Worm (Caenorhabditis elegans) whole organism, L2 larva: ENCODE measurements around the gene F41E7.7.

ENCODE experiments used
- C34F6.9 ChIP-seq: fragments of 150-350 bp; optimal IDR thresholded peaks from 2 replicates; lab custom pipeline; 2014; ENCODE audit warnings: missing biosample characterization, missing genetic modification characterization
- F13H6.1 ChIP-seq: sonication (generic microtip); optimal IDR thresholded peaks from 2 replicates; lab custom pipeline; 2016; ENCODE audit warnings: missing genetic modification characterization, missing compliant biosample characterization
- R02D3.7 ChIP-seq: fragments of 150-350 bp; optimal IDR thresholded peaks from 2 replicates; lab custom pipeline; 2014; ENCODE audit warnings: missing biosample characterization, missing genetic modification characterization
- ZK546.5 ChIP-seq: sonication (generic microtip); optimal IDR thresholded peaks from 2 replicates; lab custom pipeline; 2017; ENCODE audit warnings: missing biosample characterization, missing genetic modification characterization
- aly-2 ChIP-seq: fragments of 150-350 bp; optimal IDR thresholded peaks from 2 replicates; lab custom pipeline; 2014; ENCODE audit warnings: missing biosample characterization, missing genetic modification characterization
- ama-1 ChIP-seq: fragments of 150-350 bp; optimal IDR thresholded peaks from 2 replicates; lab custom pipeline; 2018; ENCODE audit warnings: inconsistent platforms
- blmp-1 ChIP-seq: sonication (generic microtip); optimal IDR thresholded peaks from 2 replicates; lab custom pipeline; 2017; ENCODE audit warnings: missing genetic modification characterization, mild to moderate bottlenecking, missing compliant biosample characterization, antibody characterized with exemption, moderate library complexity; ENCODE audit not compliant: insufficient read depth
- ceh-16 ChIP-seq: fragments of 150-350 bp; optimal IDR thresholded peaks from 2 replicates; lab custom pipeline; 2014; ENCODE audit warnings: missing biosample characterization, missing genetic modification characterization
- ceh-82 ChIP-seq: fragments of 150-350 bp; optimal IDR thresholded peaks from 2 replicates; lab custom pipeline; 2014; ENCODE audit warnings: missing biosample characterization, missing genetic modification characterization
- crh-2 ChIP-seq: sonication (generic microtip); optimal IDR thresholded peaks from 2 replicates; lab custom pipeline; 2017; ENCODE audit warnings: missing biosample characterization, missing genetic modification characterization
- egl-27 ChIP-seq: sonication (generic microtip); optimal IDR thresholded peaks from 3 replicates; lab custom pipeline; 2017; ENCODE audit warnings: missing biosample characterization, missing genetic modification reagents, missing genetic modification characterization
- elt-1 ChIP-seq: fragments of 150-350 bp; optimal IDR thresholded peaks from 2 replicates; lab custom pipeline; 2014; ENCODE audit warnings: missing biosample characterization, missing genetic modification characterization
- fos-1 ChIP-seq: fragments of 150-350 bp; optimal IDR thresholded peaks from 2 replicates; lab custom pipeline; 2014; ENCODE audit warnings: missing biosample characterization, missing genetic modification characterization
- gmeb-1 ChIP-seq: fragments of 150-350 bp; optimal IDR thresholded peaks from 2 replicates; lab custom pipeline; 2014; ENCODE audit warnings: missing biosample characterization, missing genetic modification characterization
- lin-11 ChIP-seq: fragments of 150-350 bp; sonication (generic microtip); optimal IDR thresholded peaks from 2 replicates; lab custom pipeline; 2014; ENCODE audit warnings: missing biosample characterization, missing genetic modification characterization, inconsistent platforms, mixed read lengths
- lin-39 ChIP-seq: fragments of 150-350 bp; optimal IDR thresholded peaks from 2 replicates; lab custom pipeline; 2014; ENCODE audit warnings: missing biosample characterization, missing genetic modification reagents, missing genetic modification characterization
- mab-5 ChIP-seq: fragments of 150-350 bp; optimal IDR thresholded peaks from 2 replicates; lab custom pipeline; 2014; ENCODE audit warnings: missing biosample characterization, missing genetic modification characterization
- mbf-1 ChIP-seq: sonication (generic microtip); optimal IDR thresholded peaks from 2 replicates; lab custom pipeline; 2017; ENCODE audit warnings: missing biosample characterization, missing genetic modification characterization
- mdl-1 ChIP-seq, 2 experiments: fragments of 150-350 bp in 1 of 2; sonication (generic microtip) in 1 of 2; optimal IDR thresholded peaks; 2 replicates each; lab custom pipeline; 2017; ENCODE audit warnings: missing biosample characterization in 2 of 2, missing genetic modification characterization in 2 of 2
- nhr-11 ChIP-seq: fragments of 150-350 bp; optimal IDR thresholded peaks from 2 replicates; lab custom pipeline; 2014; ENCODE audit warnings: missing biosample characterization, missing genetic modification characterization
- nhr-12 ChIP-seq: fragments of 150-350 bp; optimal IDR thresholded peaks from 2 replicates; lab custom pipeline; 2014; ENCODE audit warnings: missing biosample characterization, missing genetic modification characterization
- nhr-129 ChIP-seq: fragments of 150-350 bp; optimal IDR thresholded peaks from 2 replicates; lab custom pipeline; 2014; ENCODE audit warnings: missing biosample characterization, missing genetic modification characterization
- nhr-21 ChIP-seq: fragments of 150-350 bp; optimal IDR thresholded peaks from 2 replicates; lab custom pipeline; 2014; ENCODE audit warnings: missing biosample characterization, missing genetic modification characterization
- nhr-23 ChIP-seq: fragments of 150-350 bp; optimal IDR thresholded peaks from 2 replicates; lab custom pipeline; 2014; ENCODE audit warnings: missing biosample characterization, missing genetic modification reagents, missing genetic modification characterization
- nhr-237 ChIP-seq: fragments of 150-350 bp; optimal IDR thresholded peaks from 2 replicates; lab custom pipeline; 2014; ENCODE audit warnings: missing biosample characterization, missing genetic modification characterization
- nhr-25 ChIP-seq: fragments of 150-350 bp; sonication (generic microtip); optimal IDR thresholded peaks from 3 replicates; lab custom pipeline; 2014; ENCODE audit warnings: missing biosample characterization, missing genetic modification characterization
- nhr-6 ChIP-seq: fragments of 150-350 bp; optimal IDR thresholded peaks from 2 replicates; lab custom pipeline; 2014; ENCODE audit warnings: missing biosample characterization, missing genetic modification characterization
- nhr-77 ChIP-seq: fragments of 150-350 bp; optimal IDR thresholded peaks from 2 replicates; lab custom pipeline; 2014; ENCODE audit warnings: missing biosample characterization, missing genetic modification characterization
- peb-1 ChIP-seq: fragments of 150-350 bp; optimal IDR thresholded peaks from 2 replicates; lab custom pipeline; 2014; ENCODE audit warnings: missing biosample characterization, missing genetic modification characterization
- sem-4 ChIP-seq: fragments of 150-350 bp; optimal IDR thresholded peaks from 2 replicates; lab custom pipeline; 2014; ENCODE audit warnings: missing biosample characterization, missing genetic modification reagents, missing genetic modification characterization
- skn-1 ChIP-seq: sonication (generic microtip); optimal IDR thresholded peaks from 2 replicates; lab custom pipeline; 2017; ENCODE audit warnings: missing biosample characterization, missing genetic modification characterization
- sma-3 ChIP-seq: sonication (generic microtip); optimal IDR thresholded peaks from 2 replicates; lab custom pipeline; 2016; ENCODE audit warnings: missing genetic modification reagents, missing genetic modification characterization, missing compliant biosample characterization
- sma-9 ChIP-seq, 2 experiments: fragments of 150-350 bp in 1 of 2; sonication (generic microtip) in 1 of 2; optimal IDR thresholded peaks; 2 replicates each; lab custom pipeline; 2014 to 2016; ENCODE audit warnings: missing genetic modification characterization in 2 of 2, mild to moderate bottlenecking in 1 of 2, missing biosample characterization in 1 of 2, missing compliant biosample characterization in 1 of 2, missing genetic modification reagents in 1 of 2, moderate library complexity in 1 of 2
- snpc-4 ChIP-seq: fragments of 150-350 bp; optimal IDR thresholded peaks from 2 replicates; lab custom pipeline; 2014; ENCODE audit warnings: missing biosample characterization, missing genetic modification characterization
- unc-39 ChIP-seq: fragments of 150-350 bp; optimal IDR thresholded peaks from 2 replicates; lab custom pipeline; 2014; ENCODE audit warnings: missing biosample characterization, missing genetic modification characterization
- unc-55 ChIP-seq: fragments of 150-350 bp; sonication (generic microtip); optimal IDR thresholded peaks from 3 replicates; lab custom pipeline; 2014; ENCODE audit warnings: missing biosample characterization, missing genetic modification reagents, missing genetic modification characterization
- zag-1 ChIP-seq: fragments of 150-350 bp; optimal IDR thresholded peaks from 2 replicates; lab custom pipeline; 2014; ENCODE audit warnings: missing biosample characterization, missing genetic modification characterization
- ztf-1 ChIP-seq: fragments of 200-800 bp; sonication (Bioruptor generic); conservative IDR thresholded peaks from 2 replicates; pipeline ENCODE4 v1.3.6; 2022; ENCODE audit warnings: missing genetic modification characterization, missing compliant biosample characterization
- ztf-4 ChIP-seq: fragments of 150-350 bp; optimal IDR thresholded peaks from 2 replicates; lab custom pipeline; 2014; ENCODE audit warnings: missing biosample characterization, missing genetic modification characterization

Gene F41E7.7

ce11 chrX:10338761-10339160 lies 31.2 kb downstream of the F41E7.7 start:
- TF ChIP-seq nhr-129 (tag; lab: Kevin White, UChicago): peak; percentile 35
- no peak for TF ChIP-seq nhr-6
- peak; percentile 7 for TF ChIP-seq sma-9 (GFP tag; optimal IDR thresholded peaks at IDR 0.05; lab: Kevin White, UChicago)
- no peak for TF ChIP-seq sma-9 (tag; optimal IDR thresholded peaks at IDR 0.05; lab: Kevin White, UChicago)
- TF ChIP-seq nhr-12: no peak
- TF ChIP-seq nhr-11 (tag; lab: Kevin White, UChicago): no peak
- no peak for TF ChIP-seq nhr-77 (tag; lab: Kevin White, UChicago)
- peak; percentile 39 for TF ChIP-seq crh-2 (tag; lab: Kevin White, UChicago)

- TF ChIP-seq sma-9 (GFP tag; optimal IDR thresholded peaks at IDR 0.05; lab: Kevin White, UChicago): peak; percentile 2
- no peak for TF ChIP-seq sma-9 (tag; optimal IDR thresholded peaks at IDR 0.05; lab: Kevin White, UChicago)
- no peak for TF ChIP-seq ama-1
- no peak for TF ChIP-seq ztf-1 (GFP tag; lab: Robert Waterston, UW)
- TF ChIP-seq fos-1 (tag; lab: Kevin White, UChicago): peak; percentile 44
- TF ChIP-seq mbf-1 (tag; lab: Kevin White, UChicago): no peak
- no peak for TF ChIP-seq mab-5
Measured at ce11 chrX:10340044-10340443, 32.4 kb downstream of the F41E7.7 start.

- TF ChIP-seq lin-11 (no peak), gmeb-1 (tag; lab: Kevin White, UChicago) (peak; percentile 10), R02D3.7 (tag; lab: Kevin White, UChicago) (no peak), sem-4 (no peak), elt-1 (tag; lab: Kevin White, UChicago) (no peak), fos-1 (tag; lab: Kevin White, UChicago) (peak; percentile 59)
- TF ChIP-seq, all 48 proteins: peak for 2
Measured at ce11 chrX:10340986-10341385, 33.4 kb downstream of the F41E7.7 start, which contains the start of gene R07E3.1. R07E3.1 (minus strand) TSS chrX:10341161.

ce11 chrX:10350151-10350550 lies 42.6 kb downstream of the F41E7.7 start:
- TF ChIP-seq nhr-21 (tag; lab: Kevin White, UChicago): no peak
- TF ChIP-seq skn-1 (tag; lab: Kevin White, UChicago): no peak
- peak; percentile 42 for TF ChIP-seq nhr-25 (tag; lab: Kevin White, UChicago)

- no peak for TF ChIP-seq ztf-4 (tag; lab: Kevin White, UChicago)
- TF ChIP-seq elt-1 (tag; lab: Kevin White, UChicago): no peak
- TF ChIP-seq mab-5: no peak
- TF ChIP-seq mdl-1 (tag; optimal IDR thresholded peaks at IDR 0.05; lab: Kevin White, UChicago): no peak
- TF ChIP-seq nhr-12: no peak
- no peak for TF ChIP-seq C34F6.9 (tag; lab: Kevin White, UChicago)
- no peak for TF ChIP-seq nhr-237 (tag; lab: Kevin White, UChicago)
- no peak for TF ChIP-seq skn-1 (tag; lab: Kevin White, UChicago)
- TF ChIP-seq egl-27: no peak
- TF ChIP-seq nhr-25 (tag; lab: Kevin White, UChicago): no peak
- no peak for TF ChIP-seq blmp-1 (tag; lab: Kevin White, UChicago)
- no peak for TF ChIP-seq zag-1 (tag; lab: Kevin White, UChicago)
Measured at ce11 chrX:10353857-10354256, 46.3 kb downstream of the F41E7.7 start.

ce11 chrX:10355650-10356049 lies 48.1 kb downstream of the F41E7.7 start, which contains the start of gene R07E3.7:
R07E3.7 (minus strand) TSS chrX:10355750.
- no peak for TF ChIP-seq blmp-1 (tag; lab: Kevin White, UChicago)
- TF ChIP-seq lin-39: no peak
- TF ChIP-seq sem-4: no peak
- TF ChIP-seq ZK546.5 (tag; lab: Kevin White, UChicago): no peak
- no peak for TF ChIP-seq lin-11
- no peak for TF ChIP-seq nhr-23

ce11 chrX:10358083-10358482 lies 50.5 kb downstream of the F41E7.7 start, which contains the start of gene efhc-1:
efhc-1 (plus strand) TSS chrX:10358383.
- TF ChIP-seq crh-2 (tag; lab: Kevin White, UChicago): no peak
- no peak for TF ChIP-seq aly-2 (tag; lab: Kevin White, UChicago)
- TF ChIP-seq peb-1 (tag; lab: Kevin White, UChicago): no peak
- TF ChIP-seq nhr-23: no peak
- no peak for TF ChIP-seq ama-1
- TF ChIP-seq nhr-12: no peak
- TF ChIP-seq nhr-25 (tag; lab: Kevin White, UChicago): no peak
- no peak for TF ChIP-seq nhr-129 (tag; lab: Kevin White, UChicago)
- TF ChIP-seq skn-1 (tag; lab: Kevin White, UChicago): no peak
- TF ChIP-seq nhr-6: no peak
- TF ChIP-seq ceh-82 (tag; lab: Kevin White, UChicago): no peak
- no peak for TF ChIP-seq ceh-16 (tag; lab: Kevin White, UChicago)
- no peak for TF ChIP-seq F13H6.1 (tag; lab: Kevin White, UChicago)
- TF ChIP-seq sma-3 (GFP tag; lab: Kevin White, UChicago): no peak
- no peak for TF ChIP-seq sem-4
- no peak for TF ChIP-seq unc-55 (GFP tag; lab: Kevin White, UChicago)
- TF ChIP-seq snpc-4 (tag; lab: Kevin White, UChicago): no peak
- TF ChIP-seq blmp-1 (tag; lab: Kevin White, UChicago): no peak
- no peak for TF ChIP-seq mdl-1 (tag; optimal IDR thresholded peaks at IDR 0.05; lab: Kevin White, UChicago)
- TF ChIP-seq unc-39: no peak
